Worm (Caenorhabditis elegans): ENCODE data around the gene F58E6.4.
A peak's percentile ranks its signal among the peaks of the same experiment; 100 is the strongest.

Gene F58E6.4

ce11 chrV:9744934-9745333, 5.3 kb downstream of the F58E6.4 start, which contains the start of gene F58E6.13:
Gene F58E6.13 (plus strand): TSS chrV:9745234.
- TF ChIP-seq dao-5 (tag; optimal IDR thresholded peaks at IDR 0.05) (no peak), him-1 (tag; optimal IDR thresholded peaks at IDR 0.05) (no peak), W03F9.2 (tag; optimal IDR thresholded peaks at IDR 0.05) (no peak)

ce11 chrV:9740858-9741257, 9.3 kb downstream of the F58E6.4 start, which contains the start of gene sta-2:
Gene sta-2 (plus strand): TSS chrV:9741206.
- TF ChIP-seq him-1 (tag; optimal IDR thresholded peaks at IDR 0.05) (no peak), dao-5 (tag; optimal IDR thresholded peaks at IDR 0.05) (no peak), W03F9.2 (tag; optimal IDR thresholded peaks at IDR 0.05) (no peak)

ce11 chrV:9739402-9739801, 10.8 kb downstream of the F58E6.4 start, which contains the start of gene marc-1:
Gene marc-1 (plus strand): TSS chrV:9739702.
- TF ChIP-seq W03F9.2 (tag; optimal IDR thresholded peaks at IDR 0.05) (no peak), dao-5 (tag; optimal IDR thresholded peaks at IDR 0.05) (no peak), him-1 (tag; optimal IDR thresholded peaks at IDR 0.05) (no peak)

ce11 chrV:9738077-9738705, 12.0 kb downstream of the F58E6.4 start:
- no peak for TF ChIP-seq W03F9.2 (tag; optimal IDR thresholded peaks at IDR 0.05)
- TF ChIP-seq him-1 (tag; optimal IDR thresholded peaks at IDR 0.05), result no peak
- no peak for TF ChIP-seq dao-5 (tag; optimal IDR thresholded peaks at IDR 0.05)

- TF ChIP-seq dao-5 (tag; optimal IDR thresholded peaks at IDR 0.05), result no peak
- TF ChIP-seq him-1 (tag; optimal IDR thresholded peaks at IDR 0.05), result no peak
- TF ChIP-seq W03F9.2 (tag; optimal IDR thresholded peaks at IDR 0.05), result no peak
Observed at ce11 chrV:9737287-9737686, 12.9 kb downstream of the F58E6.4 start, which contains the start of gene aqp-4. Gene aqp-4 (plus strand): TSS chrV:9737556.

ce11 chrV:9733920-9734454, 16.2 kb downstream of the F58E6.4 start, which contains the start of gene cal-7:
Gene cal-7 (plus strand): TSS chrV:9734103.
- TF ChIP-seq dao-5 (tag; optimal IDR thresholded peaks at IDR 0.05), result no peak
- TF ChIP-seq W03F9.2 (tag; optimal IDR thresholded peaks at IDR 0.05), result no peak
- TF ChIP-seq him-1 (tag; optimal IDR thresholded peaks at IDR 0.05), result no peak

- TF ChIP-seq dao-5 (tag; optimal IDR thresholded peaks at IDR 0.05) (no peak), W03F9.2 (tag; optimal IDR thresholded peaks at IDR 0.05) (no peak), him-1 (tag; optimal IDR thresholded peaks at IDR 0.05) (no peak)
Observed at ce11 chrV:9731852-9732251, 18.4 kb downstream of the F58E6.4 start.

- peak; percentile 38 for TF ChIP-seq W03F9.2 (tag; optimal IDR thresholded peaks at IDR 0.05)
- peak; percentile 96 for TF ChIP-seq him-1 (tag; optimal IDR thresholded peaks at IDR 0.05)
- TF ChIP-seq dao-5 (tag; optimal IDR thresholded peaks at IDR 0.05), result peak; percentile 39
Observed at ce11 chrV:9730743-9731706, 19.2 kb downstream of the F58E6.4 start.

- TF ChIP-seq dao-5 (tag; optimal IDR thresholded peaks at IDR 0.05), result no peak
- TF ChIP-seq W03F9.2 (tag; optimal IDR thresholded peaks at IDR 0.05), result peak; percentile 28
Observed at ce11 chrV:9729462-9730162, 20.6 kb downstream of the F58E6.4 start, which contains the start of the genes aagr-3 and drap-1. Gene aagr-3 (minus strand): TSS chrV:9729512. Gene drap-1 (plus strand): TSS chrV:9730106.

ce11 chrV:9725719-9726118, 24.5 kb downstream of the F58E6.4 start:
- TF ChIP-seq him-1 (tag; optimal IDR thresholded peaks at IDR 0.05) (no peak), dao-5 (tag; optimal IDR thresholded peaks at IDR 0.05) (no peak), W03F9.2 (tag; optimal IDR thresholded peaks at IDR 0.05) (no peak)

ce11 chrV:9724021-9724671, 26.1 kb downstream of the F58E6.4 start, which contains the start of gene slcr-46.3:
Gene slcr-46.3 (minus strand): TSS chrV:9724106.
- TF ChIP-seq dao-5 (tag; optimal IDR thresholded peaks at IDR 0.05), result no peak
- no peak for TF ChIP-seq him-1 (tag; optimal IDR thresholded peaks at IDR 0.05)
- TF ChIP-seq W03F9.2 (tag; optimal IDR thresholded peaks at IDR 0.05), result no peak

- no peak for TF ChIP-seq him-1 (tag; optimal IDR thresholded peaks at IDR 0.05)
- TF ChIP-seq dao-5 (tag; optimal IDR thresholded peaks at IDR 0.05), result no peak
- no peak for TF ChIP-seq W03F9.2 (tag; optimal IDR thresholded peaks at IDR 0.05)
Observed at ce11 chrV:9716397-9716796, 33.8 kb downstream of the F58E6.4 start, which contains the start of gene str-188. Gene str-188 (plus strand): TSS chrV:9716697.

Measured in whole organism, L4/young adult.